Fruit fly (Drosophila melanogaster) whole organism: Measurements from ENCODE around the gene CG15572.

ENCODE experiments used
- CG8478 ChIP-seq: fragments of >200 bp; optimal IDR thresholded peaks from 2 replicates; lab custom pipeline; 2018; ENCODE audit warnings: inconsistent platforms
- pan ChIP-seq: fragments of >200 bp; optimal IDR thresholded peaks from 2 replicates; lab custom pipeline; 2017
- psq ChIP-seq: fragments of >200 bp; optimal IDR thresholded peaks from 2 replicates; lab custom pipeline; 2017

DNA sequence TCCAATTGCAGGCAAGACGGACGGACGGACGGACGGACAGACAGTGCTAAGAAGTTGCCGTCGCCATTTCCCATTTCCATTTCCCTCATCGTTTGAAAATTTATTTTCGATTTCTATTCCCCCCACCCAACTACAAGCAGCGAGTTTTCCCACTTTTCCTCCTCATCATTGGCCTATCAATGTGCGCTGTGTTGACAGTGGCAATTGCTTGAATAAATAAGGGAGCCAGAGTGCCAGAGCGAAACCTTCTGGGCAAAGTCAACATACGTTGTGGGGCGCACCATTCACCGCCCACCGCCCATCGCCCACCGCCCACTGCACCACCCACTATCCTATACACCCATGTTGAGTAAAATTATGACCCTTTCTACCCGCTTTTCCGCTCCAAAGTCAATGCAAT lies 37.5 kb downstream of the CG15572 start:
- TF ChIP-seq CG8478 (no peak), pan (no peak), psq (lab: Kevin White, UChicago) (no peak)
